Worm (Caenorhabditis elegans) whole organism, L1 larva: ENCODE measurements around the gene aqp-2.

Experiments
- C34B4.2 ChIP-seq: sonication (generic microtip); optimal IDR thresholded peaks from 2 replicates; lab custom pipeline; 2017; ENCODE audit warnings: mild to moderate bottlenecking, missing genetic modification characterization, missing compliant biosample characterization
- F16B12.6 ChIP-seq: fragments of 150-350 bp; optimal IDR thresholded peaks from 2 replicates; lab custom pipeline; 2014; ENCODE audit warnings: missing biosample characterization, missing genetic modification characterization
- Y116A8C.19 ChIP-seq: sonication (generic microtip); optimal IDR thresholded peaks from 2 replicates; lab custom pipeline; 2016; ENCODE audit warnings: missing compliant biosample characterization, missing genetic modification characterization, borderline replicate concordance
- ama-1 ChIP-seq: fragments of 150-350 bp; optimal IDR thresholded peaks from 2 replicates; lab custom pipeline; 2014
- ceh-8 ChIP-seq: fragments of 200-800 bp; sonication (Bioruptor generic); optimal IDR thresholded peaks from 2 replicates; lab custom pipeline; 2018; ENCODE audit warnings: mild to moderate bottlenecking, missing genetic modification characterization, moderate library complexity, missing compliant biosample characterization
- ceh-88 ChIP-seq: fragments of 200-800 bp; sonication (Bioruptor generic); IDR thresholded peaks from 2 replicates; pipeline ENCODE4 v1.3.6; 2022; ENCODE audit warnings: missing genetic modification characterization, missing compliant biosample characterization
- dsc-1 ChIP-seq: sonication (generic microtip); optimal IDR thresholded peaks from 2 replicates; lab custom pipeline; 2016; ENCODE audit warnings: mild to moderate bottlenecking, missing genetic modification characterization, missing compliant biosample characterization
- efl-1 ChIP-seq, 4 experiments: fragments of 150-350 bp; optimal IDR thresholded peaks in 3 of 4; peaks in 1 of 4; 1 replicate in 1 of 4; 2 replicates in 3 of 4; lab custom pipeline; 2014; ENCODE audit warnings: missing biosample characterization in 2 of 4, missing genetic modification characterization in 2 of 4, missing genetic modification reagents in 2 of 4
- egl-13 ChIP-seq: sonication (generic microtip); optimal IDR thresholded peaks from 2 replicates; lab custom pipeline; 2016; ENCODE audit warnings: missing genotype, missing genetic modification reagents, missing genetic modification characterization, missing compliant biosample characterization
- fkh-10 ChIP-seq: sonication (generic microtip); optimal IDR thresholded peaks from 2 replicates; lab custom pipeline; 2017; ENCODE audit warnings: missing biosample characterization, missing genetic modification reagents, missing genetic modification characterization
- fkh-4 ChIP-seq: sonication (generic microtip); optimal IDR thresholded peaks from 2 replicates; lab custom pipeline; 2016; ENCODE audit warnings: missing compliant biosample characterization, missing genetic modification characterization, borderline replicate concordance
- fkh-8 ChIP-seq: sonication (generic microtip); optimal IDR thresholded peaks from 2 replicates; lab custom pipeline; 2016; ENCODE audit warnings: mild to moderate bottlenecking, missing genetic modification characterization, missing compliant biosample characterization
- hpl-2 ChIP-seq: fragments of 150-350 bp; optimal IDR thresholded peaks from 2 replicates; lab custom pipeline; 2014; ENCODE audit warnings: missing biosample characterization, missing genetic modification reagents, missing genetic modification characterization
- irx-1 ChIP-seq: sonication (generic microtip); optimal IDR thresholded peaks from 2 replicates; lab custom pipeline; 2016; ENCODE audit warnings: missing genetic modification characterization, missing compliant biosample characterization
- lin-14 ChIP-seq: fragments of 200-800 bp; sonication (Bioruptor generic); optimal IDR thresholded peaks from 2 replicates; lab custom pipeline; 2018; ENCODE audit warnings: mild to moderate bottlenecking, missing genetic modification characterization, moderate library complexity, missing compliant biosample characterization
- lin-15B ChIP-seq: fragments of 150-350 bp; sonication (generic microtip); optimal IDR thresholded peaks from 3 replicates; lab custom pipeline; 2014; ENCODE audit warnings: missing biosample characterization, missing genetic modification characterization
- lin-35 ChIP-seq, 2 experiments: fragments of 150-350 bp; optimal IDR thresholded peaks; 2 replicates each; lab custom pipeline; 2014; ENCODE audit warnings: missing biosample characterization in 2 of 2, missing genetic modification characterization in 2 of 2, missing genetic modification reagents in 2 of 2
- lir-3 ChIP-seq: sonication (generic microtip); optimal IDR thresholded peaks from 2 replicates; lab custom pipeline; 2016; ENCODE audit warnings: mild to moderate bottlenecking, missing genetic modification characterization, moderate library complexity, missing compliant biosample characterization; ENCODE audit not compliant: poor library complexity
- lsy-2 ChIP-seq, 2 experiments: fragments of 150-350 bp; optimal IDR thresholded peaks; 2 replicates each; lab custom pipeline; 2014; ENCODE audit warnings: missing biosample characterization in 2 of 2, missing genetic modification characterization in 2 of 2
- mab-9 ChIP-seq: fragments of 200-800 bp; sonication (Bioruptor generic); IDR thresholded peaks from 2 replicates; pipeline ENCODE4 v1.3.6; 2022; ENCODE audit warnings: missing genetic modification reagents, missing genetic modification characterization, missing compliant biosample characterization
- mef-2 ChIP-seq: fragments of 150-350 bp; optimal IDR thresholded peaks from 2 replicates; lab custom pipeline; 2014; ENCODE audit warnings: missing biosample characterization, missing genetic modification characterization
- mep-1 ChIP-seq: fragments of 150-350 bp; optimal IDR thresholded peaks from 2 replicates; lab custom pipeline; 2014; ENCODE audit warnings: missing biosample characterization, missing genetic modification characterization
- nhr-19 ChIP-seq: fragments of 200-800 bp; sonication (Bioruptor generic); conservative IDR thresholded peaks from 2 replicates; pipeline ENCODE4 v1.3.6; 2022; ENCODE audit warnings: missing genetic modification characterization, missing compliant biosample characterization
- nhr-20 ChIP-seq: sonication (generic microtip); optimal IDR thresholded peaks from 2 replicates; lab custom pipeline; 2016; ENCODE audit warnings: mild to moderate bottlenecking, missing genetic modification characterization, missing compliant biosample characterization
- nhr-47 ChIP-seq: sonication (generic microtip); optimal IDR thresholded peaks from 2 replicates; lab custom pipeline; 2016; ENCODE audit warnings: mild to moderate bottlenecking, missing genetic modification characterization, moderate library complexity, missing compliant biosample characterization
- nhr-71 ChIP-seq: sonication (generic microtip); optimal IDR thresholded peaks from 2 replicates; lab custom pipeline; 2016; ENCODE audit warnings: mild to moderate bottlenecking, missing genetic modification characterization, moderate library complexity, missing compliant biosample characterization
- nhr-76 ChIP-seq: sonication (generic microtip); optimal IDR thresholded peaks from 2 replicates; lab custom pipeline; 2017; ENCODE audit warnings: missing biosample characterization, missing genetic modification characterization
- nhr-77 ChIP-seq: fragments of 150-350 bp; optimal IDR thresholded peaks from 2 replicates; lab custom pipeline; 2014; ENCODE audit warnings: missing biosample characterization, missing genetic modification characterization
- nhr-90 ChIP-seq: sonication (generic microtip); optimal IDR thresholded peaks from 2 replicates; lab custom pipeline; 2016; ENCODE audit warnings: mild to moderate bottlenecking, missing genetic modification characterization, missing compliant biosample characterization; ENCODE audit not compliant: poor library complexity
- pag-3 ChIP-seq: sonication (generic microtip); optimal IDR thresholded peaks from 2 replicates; lab custom pipeline; 2017; ENCODE audit warnings: missing genetic modification characterization, mild to moderate bottlenecking, missing compliant biosample characterization, antibody characterized with exemption, borderline replicate concordance; ENCODE audit not compliant: insufficient read depth
- pax-3 ChIP-seq: fragments of 200-800 bp; sonication (Bioruptor generic); optimal IDR thresholded peaks from 2 replicates; lab custom pipeline; 2018; ENCODE audit warnings: mild to moderate bottlenecking, missing genetic modification characterization, moderate library complexity, missing compliant biosample characterization
- rnt-1 ChIP-seq: sonication (generic microtip); optimal IDR thresholded peaks from 2 replicates; lab custom pipeline; 2016; ENCODE audit warnings: mild to moderate bottlenecking, missing genetic modification characterization, moderate library complexity, missing compliant biosample characterization
- snu-23 ChIP-seq: sonication (generic microtip); optimal IDR thresholded peaks from 2 replicates; lab custom pipeline; 2016; ENCODE audit warnings: missing genetic modification characterization, missing compliant biosample characterization
- sup-37 ChIP-seq: fragments of 200-800 bp; sonication (Bioruptor generic); optimal IDR thresholded peaks from 2 replicates; lab custom pipeline; 2018; ENCODE audit warnings: mild to moderate bottlenecking, missing genetic modification characterization, missing compliant biosample characterization
- swsn-7 ChIP-seq: sonication (generic microtip); optimal IDR thresholded peaks from 2 replicates; lab custom pipeline; 2016; ENCODE audit warnings: missing genetic modification characterization, missing compliant biosample characterization
- tbx-2 ChIP-seq: sonication (generic microtip); optimal IDR thresholded peaks from 2 replicates; lab custom pipeline; 2016; ENCODE audit warnings: missing genetic modification characterization, missing compliant biosample characterization
- unc-130 ChIP-seq: fragments of 150-350 bp; optimal IDR thresholded peaks from 2 replicates; lab custom pipeline; 2017; ENCODE audit warnings: missing biosample characterization, missing genetic modification characterization, inconsistent platforms
- unc-62 ChIP-seq: fragments of 150-350 bp; optimal IDR thresholded peaks from 2 replicates; lab custom pipeline; 2014; ENCODE audit warnings: missing biosample characterization, missing genetic modification reagents, missing genetic modification characterization
- vab-15 ChIP-seq: sonication (generic microtip); optimal IDR thresholded peaks from 2 replicates; lab custom pipeline; 2017; ENCODE audit warnings: missing genotype, mild to moderate bottlenecking, missing genetic modification characterization, missing compliant biosample characterization

Gene aqp-2

ce11 chrII:9264689-9265278 lies 3.0 kb upstream of the aqp-2 start:
- no peak for TF ChIP-seq hpl-2 (GFP tag; lab: Kevin White, UChicago)
- peak; percentile 84 for TF ChIP-seq lin-14
- TF ChIP-seq nhr-76 (tag; lab: Kevin White, UChicago), result no peak
- no peak for TF ChIP-seq ceh-88 (GFP tag; lab: Robert Waterston, UW)
- TF ChIP-seq dsc-1, result peak; percentile 94
- peak in 1 of 2 experiments; percentile 21 for TF ChIP-seq lin-35 (GFP tag; optimal IDR thresholded peaks at IDR 0.05; lab: Kevin White, UChicago)
- TF ChIP-seq efl-1 (optimal IDR thresholded peaks at IDR 0.05; lab: Kevin White, UChicago), result peak; percentile 4 to 22
- no peak for TF ChIP-seq efl-1 (GFP tag; optimal IDR thresholded peaks at IDR 0.05 in 1 of 2; lab: Kevin White, UChicago)
- TF ChIP-seq vab-15 (tag; lab: Kevin White, UChicago), result no peak
- peak; percentile 70 for TF ChIP-seq fkh-4 (tag; lab: Kevin White, UChicago)
- no peak for TF ChIP-seq lin-15B (tag; lab: Kevin White, UChicago)
- 0 out of 2 replicates have a peak, but pooled peaks have one; percentile 32 for TF ChIP-seq nhr-19 (GFP tag; lab: Robert Waterston, UW)
- peak; percentile 45 for TF ChIP-seq swsn-7 (tag; lab: Kevin White, UChicago)
- peak; percentile 6 for TF ChIP-seq nhr-47 (tag; lab: Kevin White, UChicago)
- TF ChIP-seq mep-1, result peak; percentile 16
- TF ChIP-seq irx-1 (tag; lab: Kevin White, UChicago), result peak; percentile 17
- TF ChIP-seq nhr-20, result peak; percentile 9
- peak; percentile 20 for TF ChIP-seq unc-130 (tag; lab: Kevin White, UChicago)
- peak; percentile 50 for TF ChIP-seq tbx-2
- TF ChIP-seq fkh-8, result peak; percentile 39
- peak; percentile 62 for TF ChIP-seq rnt-1 (tag; lab: Kevin White, UChicago)
- peak; percentile 70 for TF ChIP-seq nhr-71 (tag; lab: Kevin White, UChicago)
- TF ChIP-seq mab-9 (GFP tag; lab: Robert Waterston, UW), result peak; percentile 43; the same call in 1 of the 2 replicates
- TF ChIP-seq lsy-2 (tag; optimal IDR thresholded peaks at IDR 0.05; lab: Kevin White, UChicago), result peak in 1 of 2 experiments; percentile 46
- TF ChIP-seq snu-23 (GFP tag; lab: Kevin White, UChicago), result peak; percentile 51
- TF ChIP-seq pag-3 (tag; lab: Kevin White, UChicago), result peak; percentile 68

DNA sequence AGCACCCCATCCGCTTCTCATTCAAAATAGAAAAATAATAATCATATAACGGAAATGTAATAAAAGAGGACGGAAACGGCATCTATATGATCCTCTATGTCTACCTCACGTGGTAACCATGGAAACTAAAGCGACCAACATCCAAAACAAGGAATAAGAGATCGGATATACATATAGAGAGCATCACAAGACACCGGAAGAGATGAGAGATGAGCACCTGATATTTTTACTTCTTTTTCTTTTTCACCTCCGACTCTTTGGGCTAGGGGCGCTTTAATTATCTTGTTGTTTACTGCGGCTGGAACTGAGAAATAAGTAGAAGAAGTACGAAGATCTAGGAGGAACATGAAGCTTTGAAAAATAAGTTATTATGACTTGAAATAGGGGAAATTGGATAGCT lies 2.0 kb upstream of the aqp-2 start:
- peak; percentile 15 for TF ChIP-seq nhr-20
- no peak for TF ChIP-seq fkh-4 (tag; lab: Kevin White, UChicago)
- TF ChIP-seq rnt-1 (tag; lab: Kevin White, UChicago), result peak; percentile 3
- TF ChIP-seq ceh-8, result peak; percentile 51
- TF ChIP-seq pax-3 (tag; lab: Kevin White, UChicago), result peak; percentile 66
- peak in 1 of 2 experiments; percentile 8 for TF ChIP-seq lsy-2 (tag; optimal IDR thresholded peaks at IDR 0.05; lab: Kevin White, UChicago)
- TF ChIP-seq lir-3 (tag; lab: Kevin White, UChicago), result peak; percentile 27
- TF ChIP-seq Y116A8C.19 (tag; lab: Kevin White, UChicago), result no peak
- no peak for TF ChIP-seq sup-37
- peak; percentile 21 for TF ChIP-seq irx-1 (tag; lab: Kevin White, UChicago)
- peak; percentile 3 for TF ChIP-seq snu-23 (GFP tag; lab: Kevin White, UChicago)
- peak; percentile 77 for TF ChIP-seq nhr-47 (tag; lab: Kevin White, UChicago)
- TF ChIP-seq dsc-1, result peak; percentile 71
- no peak for TF ChIP-seq unc-62 (GFP tag; lab: Kevin White, UChicago)
- TF ChIP-seq lin-14, result peak; percentile 56
- TF ChIP-seq mep-1, result peak; percentile 7
- TF ChIP-seq nhr-77, result no peak
- TF ChIP-seq fkh-8, result peak; percentile 96
- TF ChIP-seq nhr-71 (tag; lab: Kevin White, UChicago), result peak; percentile 75
- peak; percentile 48 for TF ChIP-seq swsn-7 (tag; lab: Kevin White, UChicago)
- TF ChIP-seq ama-1 (lab: Kevin White, UChicago), result no peak
- no peak for TF ChIP-seq nhr-90 (tag; lab: Kevin White, UChicago)
- TF ChIP-seq fkh-10 (GFP tag; lab: Kevin White, UChicago), result peak; percentile 28
- no peak for TF ChIP-seq mef-2 (tag; lab: Kevin White, UChicago)
- TF ChIP-seq egl-13, result peak; percentile 88
- no peak for TF ChIP-seq efl-1 (optimal IDR thresholded peaks at IDR 0.05; lab: Kevin White, UChicago)
- peak in 1 of 2 experiments; percentile 63 for TF ChIP-seq efl-1 (GFP tag; optimal IDR thresholded peaks at IDR 0.05 in 1 of 2; lab: Kevin White, UChicago)
- no peak for TF ChIP-seq F16B12.6 (tag; lab: Kevin White, UChicago)
- no peak for TF ChIP-seq C34B4.2 (tag; lab: Kevin White, UChicago)
